Fruit fly (Drosophila melanogaster) whole organism, embryonic: Measurements from ENCODE around the gene CG7924.

Experiments used
- Ada2b ChIP-seq: fragments of 200-800 bp; sonication (Bioruptor generic); IDR thresholded peaks from 2 replicates; pipeline ENCODE4 v1.3.6; 2022; ENCODE audit warnings: missing biosample characterization, missing genetic modification characterization
- Atf6 ChIP-seq: fragments of 200-800 bp; sonication (Bioruptor generic); IDR thresholded peaks from 2 replicates; pipeline ENCODE4 v1.3.6; 2022; ENCODE audit warnings: missing biosample characterization, missing genetic modification characterization
- B-H1 ChIP-seq: fragments of 200-800 bp; sonication (Bioruptor generic); IDR thresholded peaks from 3 replicates; pipeline ENCODE4 v1.3.6; 2022; ENCODE audit warnings: missing biosample characterization, missing genetic modification characterization
- Bteb2 ChIP-seq: fragments of 200-800 bp; sonication (Bioruptor generic); optimal IDR thresholded peaks from 2 replicates; lab custom pipeline; 2016; ENCODE audit warnings: missing biosample characterization, missing genetic modification characterization
- CG10654 ChIP-seq: fragments of 200-800 bp; sonication (Bioruptor generic); optimal IDR thresholded peaks from 2 replicates; lab custom pipeline; 2016; ENCODE audit warnings: missing biosample characterization, missing genetic modification characterization
- CG11456 ChIP-seq: fragments of 200-800 bp; sonication (Bioruptor generic); IDR thresholded peaks from 3 replicates; pipeline ENCODE4 v1.3.6; 2022; ENCODE audit warnings: missing biosample characterization, missing genetic modification characterization
- CG12391 ChIP-seq: fragments of 200-800 bp; sonication (Bioruptor generic); optimal IDR thresholded peaks from 3 replicates; lab custom pipeline; 2018; ENCODE audit warnings: missing biosample characterization, mild to moderate bottlenecking, missing genetic modification characterization, moderate library complexity
- CG15601 ChIP-seq: fragments of 200-800 bp; sonication (Bioruptor generic); optimal IDR thresholded peaks from 3 replicates; lab custom pipeline; 2019; ENCODE audit warnings: missing biosample characterization, mild to moderate bottlenecking, missing genetic modification characterization, moderate library complexity
- CG15696 ChIP-seq: fragments of 200-800 bp; sonication (Bioruptor generic); optimal IDR thresholded peaks from 2 replicates; lab custom pipeline; 2019; ENCODE audit warnings: missing biosample characterization, mild to moderate bottlenecking, missing genetic modification characterization, moderate library complexity
- CG17186 ChIP-seq: fragments of 200-800 bp; sonication (Bioruptor generic); optimal IDR thresholded peaks from 3 replicates; lab custom pipeline; 2017; ENCODE audit warnings: missing biosample characterization, missing genetic modification reagents, missing genetic modification characterization
- CG31224 ChIP-seq: fragments of 200-800 bp; sonication (Bioruptor generic); IDR thresholded peaks from 2 replicates; pipeline ENCODE4 v1.3.6; 2022; ENCODE audit warnings: missing biosample characterization, missing genetic modification characterization
- CG32772 ChIP-seq: fragments of 200-800 bp; sonication (Bioruptor generic); IDR thresholded peaks from 2 replicates; pipeline ENCODE4 v1.3.6; 2022; ENCODE audit warnings: missing biosample characterization, missing genetic modification characterization
- CG3281 ChIP-seq: fragments of 200-800 bp; sonication (Bioruptor generic); optimal IDR thresholded peaks from 3 replicates; lab custom pipeline; 2017; ENCODE audit warnings: missing biosample characterization, mild to moderate bottlenecking, missing genetic modification characterization
- CG4328 ChIP-seq: fragments of 200-800 bp; sonication (Bioruptor generic); optimal IDR thresholded peaks from 3 replicates; lab custom pipeline; 2017; ENCODE audit warnings: missing biosample characterization, missing genetic modification reagents, missing genetic modification characterization
- CG43689 ChIP-seq: fragments of 200-800 bp; sonication (Bioruptor generic); IDR thresholded peaks from 2 replicates; pipeline ENCODE4 v1.3.6; 2022; ENCODE audit warnings: missing biosample characterization, missing genetic modification characterization
- CG4730 ChIP-seq: fragments of 200-800 bp; sonication (Bioruptor generic); IDR thresholded peaks from 2 replicates; pipeline ENCODE4 v1.3.6; 2022; ENCODE audit warnings: missing biosample characterization, missing genetic modification characterization
- CG6272 ChIP-seq: fragments of 200-800 bp; sonication (Bioruptor generic); IDR thresholded peaks from 2 replicates; pipeline ENCODE4 v1.3.6; 2022; ENCODE audit warnings: missing biosample characterization, missing genetic modification characterization
- CG6765 ChIP-seq: fragments of 200-800 bp; sonication (Bioruptor generic); optimal IDR thresholded peaks from 3 replicates; lab custom pipeline; 2017; ENCODE audit warnings: missing biosample characterization, mild to moderate bottlenecking, missing genetic modification characterization
- CG6791 ChIP-seq: fragments of 200-800 bp; sonication (Bioruptor generic); IDR thresholded peaks from 3 replicates; pipeline ENCODE4 v1.3.6; 2022; ENCODE audit warnings: missing biosample characterization, missing genetic modification characterization; ENCODE audit not compliant: partially characterized antibody
- CG9215 ChIP-seq: fragments of 200-800 bp; sonication (Bioruptor generic); IDR thresholded peaks from 2 replicates; pipeline ENCODE4 v1.3.6; 2022; ENCODE audit warnings: missing biosample characterization, missing genetic modification characterization
- E2f1 ChIP-seq: fragments of 200-800 bp; sonication (Bioruptor generic); IDR thresholded peaks from 2 replicates; pipeline ENCODE4 v1.3.6; 2022; ENCODE audit warnings: missing biosample characterization, missing genetic modification characterization
- Ets65A ChIP-seq: fragments of 200-800 bp; sonication (Bioruptor generic); peaks from one replicate; lab custom pipeline; 2016; ENCODE audit warnings: missing biosample characterization, missing genetic modification characterization
- Fer3 ChIP-seq: fragments of 200-800 bp; sonication (Bioruptor generic); optimal IDR thresholded peaks from 2 replicates; lab custom pipeline; 2018; ENCODE audit warnings: missing biosample characterization, mild to moderate bottlenecking, missing genetic modification characterization, moderate library complexity
- HLHmδ ChIP-seq: fragments of 200-800 bp; sonication (Bioruptor generic); optimal IDR thresholded peaks from 2 replicates; lab custom pipeline; 2018; ENCODE audit warnings: missing biosample characterization, mild to moderate bottlenecking, missing genetic modification characterization, moderate library complexity
- Hand ChIP-seq: fragments of 200-800 bp; sonication (Bioruptor generic); optimal IDR thresholded peaks from 2 replicates; lab custom pipeline; 2017; ENCODE audit warnings: mild to moderate bottlenecking, missing biosample characterization, missing genetic modification reagents, missing genetic modification characterization
- Hey ChIP-seq: fragments of 200-800 bp; sonication (Bioruptor generic); optimal IDR thresholded peaks from 3 replicates; lab custom pipeline; 2018; ENCODE audit warnings: missing biosample characterization, mild to moderate bottlenecking, missing genetic modification characterization
- Hr3 ChIP-seq: fragments of 200-800 bp; sonication (Bioruptor generic); optimal IDR thresholded peaks from 3 replicates; lab custom pipeline; 2016; ENCODE audit warnings: missing biosample characterization, missing genetic modification characterization
- MESR4 ChIP-seq: fragments of 200-800 bp; sonication (Bioruptor generic); optimal IDR thresholded peaks from 2 replicates; lab custom pipeline; 2018; ENCODE audit warnings: missing biosample characterization, mild to moderate bottlenecking, missing genetic modification characterization, moderate library complexity
- Sox102F ChIP-seq: fragments of 200-800 bp; sonication (Bioruptor generic); optimal IDR thresholded peaks from 2 replicates; lab custom pipeline; 2018; ENCODE audit warnings: missing biosample characterization, mild to moderate bottlenecking, missing genetic modification characterization, moderate library complexity
- Sry-δ ChIP-seq: fragments of 200-800 bp; sonication (Bioruptor generic); optimal IDR thresholded peaks from 2 replicates; lab custom pipeline; 2016; ENCODE audit warnings: missing biosample characterization, missing genetic modification characterization
- Stat92E ChIP-seq, 3 experiments: fragments of >200 bp in 2 of 3; fragments of 200-800 bp in 1 of 3; sonication (Bioruptor generic) in 1 of 3; optimal IDR thresholded peaks; 2 replicates each; lab custom pipeline; 2017 to 2019; ENCODE audit warnings: missing biosample characterization in 3 of 3, missing genetic modification characterization in 3 of 3, mild to moderate bottlenecking in 1 of 3, moderate library complexity in 1 of 3
- Xbp1 ChIP-seq: fragments of 200-800 bp; sonication (Bioruptor generic); optimal IDR thresholded peaks from 3 replicates; lab custom pipeline; 2016; ENCODE audit warnings: missing biosample characterization, mild to moderate bottlenecking, missing genetic modification characterization
- chinmo ChIP-seq: fragments of 200-800 bp; sonication (Bioruptor generic); IDR thresholded peaks from 4 replicates; pipeline ENCODE4 v1.3.6; 2022; ENCODE audit warnings: missing biosample characterization, missing genetic modification characterization; ENCODE audit not compliant: partially characterized antibody
- crc ChIP-seq: fragments of 200-800 bp; sonication (Bioruptor generic); optimal IDR thresholded peaks from 2 replicates; lab custom pipeline; 2016; ENCODE audit warnings: missing biosample characterization, missing genetic modification characterization
- cwo ChIP-seq: fragments of 200-800 bp; sonication (Bioruptor generic); optimal IDR thresholded peaks from 3 replicates; lab custom pipeline; 2017; ENCODE audit warnings: missing biosample characterization, missing genetic modification characterization, mild to moderate bottlenecking, moderate library complexity, missing genetic modification reagents
- fd96Cb ChIP-seq: fragments of 200-800 bp; sonication (Bioruptor generic); optimal IDR thresholded peaks from 2 replicates; lab custom pipeline; 2018; ENCODE audit warnings: missing biosample characterization, mild to moderate bottlenecking, missing genetic modification characterization, moderate library complexity
- grn ChIP-seq: fragments of 200-800 bp; sonication (Bioruptor generic); optimal IDR thresholded peaks from 3 replicates; lab custom pipeline; 2017; ENCODE audit warnings: missing biosample characterization, missing genetic modification characterization
- hb ChIP-seq: fragments of 200-800 bp; sonication (Bioruptor generic); IDR thresholded peaks from 3 replicates; pipeline ENCODE4 v1.3.6; 2022; ENCODE audit warnings: missing biosample characterization, missing genetic modification characterization; ENCODE audit not compliant: partially characterized antibody
- hth ChIP-seq: fragments of >200 bp; optimal IDR thresholded peaks from 2 replicates; lab custom pipeline; 2017; ENCODE audit warnings: inconsistent platforms
- nerfin-1 ChIP-seq: fragments of 200-800 bp; sonication (Bioruptor generic); optimal IDR thresholded peaks from 3 replicates; lab custom pipeline; 2019; ENCODE audit warnings: missing biosample characterization, mild to moderate bottlenecking, missing genetic modification characterization, moderate library complexity
- org-1 ChIP-seq: fragments of 200-800 bp; sonication (Bioruptor generic); optimal IDR thresholded peaks from 2 replicates; lab custom pipeline; 2017; ENCODE audit warnings: missing biosample characterization, missing genetic modification characterization
- pros ChIP-seq: fragments of 200-800 bp; sonication (Bioruptor generic); optimal IDR thresholded peaks from 3 replicates; lab custom pipeline; 2019; ENCODE audit warnings: missing biosample characterization, mild to moderate bottlenecking, missing genetic modification characterization, moderate library complexity
- ro ChIP-seq: fragments of 200-800 bp; sonication (Bioruptor generic); IDR thresholded peaks from 2 replicates; pipeline ENCODE4 v1.3.6; 2022; ENCODE audit warnings: missing biosample characterization, missing genetic modification characterization
- scrt ChIP-seq: fragments of 200-800 bp; sonication (Bioruptor generic); optimal IDR thresholded peaks from 2 replicates; lab custom pipeline; 2018; ENCODE audit warnings: missing biosample characterization, mild to moderate bottlenecking, missing genetic modification characterization, moderate library complexity
- sd ChIP-seq: fragments of 200-800 bp; sonication (Bioruptor generic); optimal IDR thresholded peaks from 3 replicates; lab custom pipeline; 2018; ENCODE audit warnings: missing biosample characterization, mild to moderate bottlenecking, missing genetic modification characterization, moderate library complexity
- tap ChIP-seq: fragments of 200-800 bp; optimal IDR thresholded peaks from 3 replicates; lab custom pipeline; 2019; ENCODE audit warnings: missing biosample characterization, mild to moderate bottlenecking, missing genetic modification characterization, moderate library complexity
- tgo ChIP-seq: fragments of 200-800 bp; sonication (Bioruptor generic); IDR thresholded peaks from 3 replicates; pipeline ENCODE4 v1.3.6; 2022; ENCODE audit warnings: missing biosample characterization, missing genetic modification characterization
- wek ChIP-seq: fragments of 200-800 bp; sonication (Bioruptor generic); optimal IDR thresholded peaks from 3 replicates; lab custom pipeline; 2018; ENCODE audit warnings: missing biosample characterization, mild to moderate bottlenecking, missing genetic modification characterization, moderate library complexity

Gene CG7924

DNA sequence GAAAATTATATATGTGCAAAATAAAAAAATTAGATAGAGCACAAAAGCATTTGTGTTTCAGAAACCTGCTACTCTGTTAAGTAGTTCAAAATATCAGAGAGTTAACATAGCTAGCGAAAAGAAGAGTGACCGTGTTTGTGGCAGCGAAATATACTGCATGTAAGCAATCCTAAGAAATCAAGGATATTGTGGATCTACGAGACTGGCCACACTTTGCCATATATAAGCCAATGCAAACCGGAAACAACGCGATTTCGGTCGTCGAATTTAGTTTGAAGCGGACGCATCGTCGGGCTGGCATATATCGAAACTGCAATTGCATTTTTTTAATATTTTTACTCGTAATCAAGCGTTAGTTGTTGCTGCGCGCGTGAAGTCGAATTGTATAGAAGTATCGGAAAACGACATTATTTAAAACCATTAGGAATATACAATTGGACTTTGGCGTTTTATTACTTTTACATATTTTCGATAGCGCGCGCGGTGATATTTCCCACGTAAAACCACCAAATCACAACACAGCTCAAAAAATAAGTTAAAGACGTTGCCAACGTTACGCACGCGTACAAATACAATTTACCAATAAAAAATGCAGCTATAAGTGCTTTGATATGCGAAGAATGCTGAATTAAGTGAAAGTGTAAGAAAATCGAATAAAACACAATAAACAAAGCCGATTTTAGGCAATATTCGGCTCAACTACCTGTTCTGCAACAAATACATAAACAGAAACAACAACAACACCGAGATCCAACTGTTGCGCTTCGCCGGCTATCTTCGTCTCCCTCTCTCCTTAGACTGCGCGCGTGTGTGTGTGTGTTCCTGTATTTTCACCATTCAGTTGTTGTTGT lies 42.4 kb upstream of the CG7924 start, which contains the start of gene nuf (continued):
- TF ChIP-seq wek (GFP tag; lab: Kevin White, UChicago) (peak; percentile 60), E2f1 (GFP tag; lab: Robert Waterston, UW) (peak; percentile 50; the same call in 1 of the 2 replicates), CG6791 (GFP tag; lab: Robert Waterston, UW) (no peak; the same call in 2 of the 3 replicates), sd (no peak), Sox102F (no peak), Atf6 (GFP tag; lab: Robert Waterston, UW) (peak; percentile 38; the same call in 1 of the 2 replicates), Hr3 (GFP tag; lab: Kevin White, UChicago) (no peak), CG17186 (no peak), CG9215 (GFP tag; lab: Robert Waterston, UW) (no peak), tgo (GFP tag; lab: Robert Waterston, UW) (peak; percentile 14; the same call in 1 of the 3 replicates), cwo (peak; percentile 31), grn (GFP tag; lab: Kevin White, UChicago) (no peak), CG4328 (GFP tag; lab: Kevin White, UChicago) (peak; percentile 75), CG6272 (GFP tag; lab: Robert Waterston, UW) (no peak), HLHmδ (GFP tag; lab: Kevin White, UChicago) (peak; percentile 90), Stat92E (GFP tag; optimal IDR thresholded peaks at IDR 0.05; lab: Kevin White, UChicago) (peak in 1 of 3 experiments; percentile 55), Hand (GFP tag; lab: Kevin White, UChicago) (peak; percentile 44), nerfin-1 (tag; lab: Kevin White, UChicago) (no peak), Ada2b (GFP tag; lab: Robert Waterston, UW) (0 out of 2 replicates have a peak, but pooled peaks have one; percentile 12), Hey (tag; lab: Kevin White, UChicago) (no peak), CG3281 (peak; percentile 85), Bteb2 (no peak), MESR4 (GFP tag; lab: Kevin White, UChicago) (peak; percentile 60), CG15601 (tag; lab: Kevin White, UChicago) (no peak), Ets65A (no peak), CG12391 (no peak), crc (GFP tag; lab: Kevin White, UChicago) (no peak), tap (no peak), CG32772 (GFP tag; lab: Robert Waterston, UW) (no peak), hb (GFP tag; lab: Robert Waterston, UW) (no peak; the same call in 2 of the 3 replicates), CG10654 (GFP tag; lab: Kevin White, UChicago) (no peak), chinmo (GFP tag; lab: Robert Waterston, UW) (peak; percentile 86; the same call in 3 of the 4 replicates), org-1 (GFP tag; lab: Kevin White, UChicago) (no peak), CG31224 (GFP tag; lab: Robert Waterston, UW) (no peak), pros (GFP tag; lab: Kevin White, UChicago) (peak; percentile 58), Sry-δ (GFP tag; lab: Kevin White, UChicago) (no peak), fd96Cb (no peak), hth (lab: Kevin White, UChicago) (no peak), CG43689 (GFP tag; lab: Robert Waterston, UW) (no peak), Fer3 (tag; lab: Kevin White, UChicago) (peak; percentile 39), ro (no peak), CG15696 (tag; lab: Kevin White, UChicago) (no peak), CG6765 (GFP tag; lab: Kevin White, UChicago) (peak; percentile 83), Xbp1 (no peak), B-H1 (no peak; the same call in 2 of the 3 replicates), scrt (GFP tag; lab: Kevin White, UChicago) (peak; percentile 84), CG4730 (no peak), CG11456 (GFP tag; lab: Robert Waterston, UW) (no peak)
